Fruit fly (Drosophila melanogaster) S2 (cell line): ENCODE measurements around the gene Mettl14.

Experiments
- CG8478 ChIP-seq: fragments of >200 bp; optimal IDR thresholded peaks from 2 replicates; lab custom pipeline; 2018
- CTCF ChIP-seq, 2 experiments: fragments of >200 bp; optimal IDR thresholded peaks; 2 replicates each; lab custom pipeline; 2018

DNA sequence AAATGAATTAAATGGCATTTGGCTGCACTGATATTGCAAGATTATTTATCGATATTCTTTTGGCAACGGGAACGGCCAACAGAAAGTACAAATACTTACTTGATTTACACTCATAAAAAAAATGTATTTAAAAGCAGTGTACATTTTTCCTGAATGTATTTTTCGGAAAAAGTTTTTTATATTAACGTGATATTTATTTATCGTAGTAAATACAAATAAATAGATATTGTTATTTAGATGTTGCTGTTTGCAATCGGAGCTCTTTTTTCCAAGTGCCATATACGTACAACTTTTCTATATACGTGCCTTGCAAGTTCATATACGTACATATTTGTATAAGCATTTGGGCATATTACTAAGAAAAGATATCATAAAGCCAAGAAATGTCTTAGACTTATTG lies 43.1 kb downstream of the Mettl14 start:
- TF ChIP-seq CTCF (optimal IDR thresholded peaks at IDR 0.05; lab: Kevin White, UChicago), result no peak
- no peak for TF ChIP-seq CG8478
